Fruit fly (Drosophila melanogaster): ENCODE measurements around the gene CG15822.

- no peak for TF ChIP-seq ttk (optimal IDR thresholded peaks at IDR 0.05)
- TF ChIP-seq h (optimal IDR thresholded peaks at IDR 0.05), result no peak
- no peak for TF ChIP-seq Myc (optimal IDR thresholded peaks at IDR 0.05)
- TF ChIP-seq psq (optimal IDR thresholded peaks at IDR 0.05), result no peak
Observed at dm6 chr3L:2119002-2119401, 44.7 kb downstream of the CG15822 start.
